Worm (Caenorhabditis elegans) whole organism, L3 larva: ENCODE measurements around the gene ZK177.1.

Source experiments
- R02D3.7 ChIP-seq: fragments of 150-350 bp; optimal IDR thresholded peaks from 2 replicates; lab custom pipeline; 2014; ENCODE audit warnings: missing biosample characterization, missing genetic modification characterization
- aly-2 ChIP-seq: fragments of 150-350 bp; optimal IDR thresholded peaks from 2 replicates; lab custom pipeline; 2014; ENCODE audit warnings: missing biosample characterization, missing genetic modification characterization
- ceh-82 ChIP-seq: fragments of 150-350 bp; optimal IDR thresholded peaks from 2 replicates; lab custom pipeline; 2014; ENCODE audit warnings: missing biosample characterization, missing genetic modification characterization
- nhr-11 ChIP-seq: fragments of 150-350 bp; optimal IDR thresholded peaks from 2 replicates; lab custom pipeline; 2014; ENCODE audit warnings: missing biosample characterization, missing genetic modification characterization
- nhr-12 ChIP-seq: fragments of 150-350 bp; optimal IDR thresholded peaks from 2 replicates; lab custom pipeline; 2014; ENCODE audit warnings: missing biosample characterization, missing genetic modification characterization
- sea-2 ChIP-seq: fragments of 150-350 bp; sonication (generic microtip); optimal IDR thresholded peaks from 4 replicates; lab custom pipeline; 2014; ENCODE audit warnings: missing biosample characterization, missing genetic modification reagents, missing genetic modification characterization
- ztf-4 ChIP-seq: fragments of 150-350 bp; optimal IDR thresholded peaks from 2 replicates; lab custom pipeline; 2014; ENCODE audit warnings: missing biosample characterization, missing genetic modification characterization

- no peak for TF ChIP-seq sea-2 (GFP tag; lab: Kevin White, UChicago)
- no peak for TF ChIP-seq R02D3.7 (tag; lab: Kevin White, UChicago)
- no peak for TF ChIP-seq nhr-11
- TF ChIP-seq ztf-4: no peak
- TF ChIP-seq nhr-12: no peak
- no peak for TF ChIP-seq ceh-82
- TF ChIP-seq aly-2 (tag; lab: Kevin White, UChicago): no peak
Measured at ce11 chrII:5547442-5547894, 19.5 kb downstream of the ZK177.1 start, which contains the start of gene acdh-2.
